Worm (Caenorhabditis elegans) whole organism, dauer: ENCODE measurements around the gene H25K10.1.

Experiments used
- unc-62 ChIP-seq: sonication (generic microtip); optimal IDR thresholded peaks from 2 replicates; lab custom pipeline; 2017; ENCODE audit warnings: missing biosample characterization, missing genetic modification reagents, missing genetic modification characterization

Gene H25K10.1

ce11 chrIV:16202074-16202473, at the start of gene H25K10.1:
TSS of gene H25K10.1 (plus strand) at chrIV:16202374.
- no peak for TF ChIP-seq unc-62 (GFP tag; lab: Kevin White, UChicago)

ce11 chrIV:16167941-16168340, 34.2 kb upstream of the H25K10.1 start:
- TF ChIP-seq unc-62 (GFP tag; lab: Kevin White, UChicago) = no peak

- TF ChIP-seq unc-62 (GFP tag; lab: Kevin White, UChicago) = no peak
These were observed 33.3 kb upstream of the H25K10.1 start for ce11 chrIV:16168702-16169440.

ce11 chrIV:16169443-16170105, 32.6 kb upstream of the H25K10.1 start:
- TF ChIP-seq unc-62 (GFP tag; lab: Kevin White, UChicago) = no peak

ce11 chrIV:16170606-16171033, 31.6 kb upstream of the H25K10.1 start, which contains the start of gene gln-3:
TSS of gene gln-3 (minus strand) at chrIV:16170678.
- TF ChIP-seq unc-62 (GFP tag; lab: Kevin White, UChicago) = no peak

ce11 chrIV:16171326-16171725, 30.8 kb upstream of the H25K10.1 start:
- no peak for TF ChIP-seq unc-62 (GFP tag; lab: Kevin White, UChicago)

- TF ChIP-seq unc-62 (GFP tag; lab: Kevin White, UChicago) = no peak
These were observed 29.3 kb upstream of the H25K10.1 start for ce11 chrIV:16172786-16173371.

ce11 chrIV:16176808-16177207, 25.4 kb upstream of the H25K10.1 start:
- TF ChIP-seq unc-62 (GFP tag; lab: Kevin White, UChicago) = no peak

- no peak for TF ChIP-seq unc-62 (GFP tag; lab: Kevin White, UChicago)
These were observed 23.7 kb upstream of the H25K10.1 start for ce11 chrIV:16178433-16178832.

- no peak for TF ChIP-seq unc-62 (GFP tag; lab: Kevin White, UChicago)
These were observed 21.2 kb upstream of the H25K10.1 start for ce11 chrIV:16180898-16181482.

- TF ChIP-seq unc-62 (GFP tag; lab: Kevin White, UChicago) = no peak
These were observed 17.7 kb upstream of the H25K10.1 start, which contains the start of gene Y105C5B.1413 for ce11 chrIV:16184521-16184920. TSS of gene Y105C5B.1413 (minus strand) at chrIV:16184621.

- no peak for TF ChIP-seq unc-62 (GFP tag; lab: Kevin White, UChicago)
These were observed 16.2 kb upstream of the H25K10.1 start for ce11 chrIV:16186008-16186407.

ce11 chrIV:16191597-16191996, 10.6 kb upstream of the H25K10.1 start:
- TF ChIP-seq unc-62 (GFP tag; lab: Kevin White, UChicago) = no peak

- no peak for TF ChIP-seq unc-62 (GFP tag; lab: Kevin White, UChicago)
These were observed 9.4 kb upstream of the H25K10.1 start for ce11 chrIV:16192754-16193153.

ce11 chrIV:16196717-16197116, 5.5 kb upstream of the H25K10.1 start, which contains the start of gene Y7A9A.1:
TSS of gene Y7A9A.1 (plus strand) at chrIV:16197017.
- TF ChIP-seq unc-62 (GFP tag; lab: Kevin White, UChicago) = no peak

- no peak for TF ChIP-seq unc-62 (GFP tag; lab: Kevin White, UChicago)
These were observed 2.3 kb upstream of the H25K10.1 start for ce11 chrIV:16199831-16200230.
